Worm (Caenorhabditis elegans) whole organism, late embryonic: ENCODE measurements around the gene twnk-1.

Experiments
- C38D4.7 ChIP-seq: fragments of 200-800 bp; sonication (Bioruptor generic); optimal IDR thresholded peaks from 2 replicates; lab custom pipeline; 2018; ENCODE audit warnings: mild to moderate bottlenecking, missing genetic modification characterization, moderate library complexity, missing compliant biosample characterization
- F13H6.1 ChIP-seq: sonication (generic microtip); optimal IDR thresholded peaks from 2 replicates; lab custom pipeline; 2016; ENCODE audit warnings: missing genetic modification characterization, missing compliant biosample characterization
- K09A11.1 ChIP-seq: sonication (generic microtip); optimal IDR thresholded peaks from 2 replicates; lab custom pipeline; 2017; ENCODE audit warnings: antibody characterized with exemption, mild to moderate bottlenecking, missing genetic modification characterization, missing compliant biosample characterization; ENCODE audit not compliant: insufficient read depth
- Y22D7AL.16 ChIP-seq: sonication (generic microtip); optimal IDR thresholded peaks from 2 replicates; lab custom pipeline; 2016; ENCODE audit warnings: missing genetic modification characterization, missing compliant biosample characterization
- ama-1 ChIP-seq: fragments of 150-350 bp; optimal IDR thresholded peaks from 2 replicates; lab custom pipeline; 2014
- ceh-18 ChIP-seq: sonication (generic microtip); optimal IDR thresholded peaks from 2 replicates; lab custom pipeline; 2016; ENCODE audit warnings: missing genetic modification characterization, missing compliant biosample characterization
- ceh-2 ChIP-seq: sonication (generic microtip); optimal IDR thresholded peaks from 2 replicates; lab custom pipeline; 2016; ENCODE audit warnings: missing genotype, missing genetic modification characterization, missing compliant biosample characterization
- ceh-24 ChIP-seq: sonication (generic microtip); optimal IDR thresholded peaks from 2 replicates; lab custom pipeline; 2016; ENCODE audit warnings: mild to moderate bottlenecking, missing genetic modification characterization, missing compliant biosample characterization
- ceh-30 ChIP-seq: fragments of 150-350 bp; optimal IDR thresholded peaks from 2 replicates; lab custom pipeline; 2014; ENCODE audit warnings: missing biosample characterization, missing genetic modification characterization
- ceh-45 ChIP-seq: fragments of 200-800 bp; sonication (Bioruptor generic); IDR thresholded peaks from 2 replicates; pipeline ENCODE4 v1.3.6; 2022; ENCODE audit warnings: missing genetic modification reagents, missing genetic modification characterization, missing compliant biosample characterization
- ceh-48 ChIP-seq: sonication (generic microtip); optimal IDR thresholded peaks from 2 replicates; lab custom pipeline; 2016; ENCODE audit warnings: missing genetic modification characterization, inconsistent platforms, missing compliant biosample characterization
- ceh-9 ChIP-seq: sonication (generic microtip); optimal IDR thresholded peaks from 2 replicates; lab custom pipeline; 2016; ENCODE audit warnings: mild to moderate bottlenecking, missing genetic modification characterization, inconsistent platforms, missing compliant biosample characterization
- dve-1 ChIP-seq: sonication (generic microtip); optimal IDR thresholded peaks from 2 replicates; lab custom pipeline; 2017; ENCODE audit warnings: antibody characterized with exemption, mild to moderate bottlenecking, missing genetic modification characterization, missing compliant biosample characterization
- elt-4 ChIP-seq: sonication (generic microtip); optimal IDR thresholded peaks from 2 replicates; lab custom pipeline; 2016; ENCODE audit warnings: missing genetic modification characterization, missing compliant biosample characterization
- ets-4 ChIP-seq: sonication (generic microtip); optimal IDR thresholded peaks from 2 replicates; lab custom pipeline; 2016; ENCODE audit warnings: missing genetic modification characterization, missing compliant biosample characterization
- fkh-6 ChIP-seq: sonication (generic microtip); optimal IDR thresholded peaks from 2 replicates; lab custom pipeline; 2016; ENCODE audit warnings: missing genetic modification characterization, missing compliant biosample characterization
- hlh-13 ChIP-seq: fragments of 200-800 bp; sonication (Bioruptor generic); optimal IDR thresholded peaks from 2 replicates; lab custom pipeline; 2018; ENCODE audit warnings: mild to moderate bottlenecking, missing genetic modification characterization, missing compliant biosample characterization
- hlh-15 ChIP-seq: sonication (generic microtip); optimal IDR thresholded peaks from 2 replicates; lab custom pipeline; 2016; ENCODE audit warnings: missing genetic modification characterization, missing compliant biosample characterization
- hlh-6 ChIP-seq: sonication (generic microtip); optimal IDR thresholded peaks from 2 replicates; lab custom pipeline; 2016; ENCODE audit warnings: missing genotype, missing genetic modification characterization, missing compliant biosample characterization
- hlh-8 ChIP-seq: sonication (generic microtip); optimal IDR thresholded peaks from 2 replicates; lab custom pipeline; 2016; ENCODE audit warnings: missing genotype, missing genetic modification characterization, missing compliant biosample characterization
- lim-6 ChIP-seq: sonication (generic microtip); optimal IDR thresholded peaks from 2 replicates; lab custom pipeline; 2016; ENCODE audit warnings: missing genetic modification characterization, missing compliant biosample characterization
- mec-3 ChIP-seq: sonication (generic microtip); optimal IDR thresholded peaks from 2 replicates; lab custom pipeline; 2016; ENCODE audit warnings: borderline replicate concordance, missing genetic modification characterization, missing compliant biosample characterization
- nhr-11 ChIP-seq: fragments of 150-350 bp; optimal IDR thresholded peaks from 2 replicates; lab custom pipeline; 2014; ENCODE audit warnings: missing biosample characterization, missing genetic modification characterization
- nhr-232 ChIP-seq: sonication (generic microtip); optimal IDR thresholded peaks from 2 replicates; lab custom pipeline; 2016; ENCODE audit warnings: missing genetic modification characterization, missing compliant biosample characterization
- npax-4 ChIP-seq: sonication (generic microtip); optimal IDR thresholded peaks from 2 replicates; lab custom pipeline; 2016; ENCODE audit warnings: missing genetic modification characterization, missing compliant biosample characterization
- odd-2 ChIP-seq: sonication (generic microtip); optimal IDR thresholded peaks from 2 replicates; lab custom pipeline; 2017; ENCODE audit warnings: antibody characterized with exemption, mild to moderate bottlenecking, missing genetic modification characterization, missing compliant biosample characterization
- pag-3 ChIP-seq: sonication (generic microtip); optimal IDR thresholded peaks from 2 replicates; lab custom pipeline; 2016; ENCODE audit warnings: missing compliant biosample characterization, missing genetic modification characterization, borderline replicate concordance
- pat-9 ChIP-seq: fragments of 200-800 bp; sonication (Bioruptor generic); optimal IDR thresholded peaks from 2 replicates; lab custom pipeline; 2018; ENCODE audit warnings: mild to moderate bottlenecking, missing genetic modification characterization, moderate library complexity, missing compliant biosample characterization
- pax-1 ChIP-seq: fragments of 150-350 bp; optimal IDR thresholded peaks from 2 replicates; lab custom pipeline; 2014; ENCODE audit warnings: missing biosample characterization, missing genetic modification characterization
- pha-2 ChIP-seq: sonication (generic microtip); optimal IDR thresholded peaks from 2 replicates; lab custom pipeline; 2017; ENCODE audit warnings: mild to moderate bottlenecking, missing genetic modification characterization, missing compliant biosample characterization
- pha-4 ChIP-seq: fragments of 150-350 bp; optimal IDR thresholded peaks from 2 replicates; lab custom pipeline; 2018; ENCODE audit warnings: missing biosample characterization, missing genetic modification reagents, missing genetic modification characterization
- pros-1 ChIP-seq: fragments of 150-350 bp; optimal IDR thresholded peaks from 2 replicates; lab custom pipeline; 2014; ENCODE audit warnings: missing biosample characterization, missing genetic modification reagents, missing genetic modification characterization
- rnt-1 ChIP-seq: sonication (generic microtip); optimal IDR thresholded peaks from 2 replicates; lab custom pipeline; 2016; ENCODE audit warnings: missing genetic modification characterization, missing compliant biosample characterization
- sdc-2 ChIP-seq: sonication (generic microtip); optimal IDR thresholded peaks from 2 replicates; lab custom pipeline; 2016; ENCODE audit warnings: missing genotype, missing genetic modification characterization, missing compliant biosample characterization
- sox-2 ChIP-seq: fragments of 200-800 bp; sonication (Bioruptor generic); IDR thresholded peaks from 2 replicates; pipeline ENCODE4 v1.3.6; 2022; ENCODE audit warnings: missing genetic modification reagents, missing genetic modification characterization, missing compliant biosample characterization
- syd-9 ChIP-seq: sonication (generic microtip); optimal IDR thresholded peaks from 2 replicates; lab custom pipeline; 2016; ENCODE audit warnings: mild to moderate bottlenecking, missing genetic modification characterization, moderate library complexity, missing compliant biosample characterization
- tbx-2 ChIP-seq: sonication (generic microtip); optimal IDR thresholded peaks from 2 replicates; lab custom pipeline; 2016; ENCODE audit warnings: missing genetic modification characterization, missing compliant biosample characterization
- tbx-7 ChIP-seq: sonication (generic microtip); optimal IDR thresholded peaks from 2 replicates; lab custom pipeline; 2016; ENCODE audit warnings: missing genotype, missing genetic modification characterization, missing compliant biosample characterization
- unc-42 ChIP-seq: sonication (generic microtip); optimal IDR thresholded peaks from 2 replicates; lab custom pipeline; 2016; ENCODE audit warnings: missing genotype, missing genetic modification characterization, missing compliant biosample characterization
- unc-55 ChIP-seq: sonication (generic microtip); optimal IDR thresholded peaks from 2 replicates; lab custom pipeline; 2017; ENCODE audit warnings: missing biosample characterization, missing genetic modification reagents, missing genetic modification characterization
- ztf-16 ChIP-seq: sonication (generic microtip); optimal IDR thresholded peaks from 2 replicates; lab custom pipeline; 2017; ENCODE audit warnings: missing genetic modification characterization, missing compliant biosample characterization

The twnk-1 gene

ce11 chrX:5790915-5791314 lies at the start of gene twnk-1:
twnk-1 (plus strand) TSS chrX:5791215.
- TF ChIP-seq tbx-2 (tag; lab: Kevin White, UChicago) (no peak), pax-1 (tag; lab: Kevin White, UChicago) (no peak), ceh-45 (no peak), sdc-2 (tag; lab: Kevin White, UChicago) (no peak), ceh-2 (tag; lab: Kevin White, UChicago) (no peak), dve-1 (tag; lab: Kevin White, UChicago) (no peak), ceh-24 (tag; lab: Kevin White, UChicago) (no peak), mec-3 (tag; lab: Kevin White, UChicago) (no peak), pros-1 (tag; lab: Kevin White, UChicago) (no peak), hlh-15 (no peak), elt-4 (tag; lab: Kevin White, UChicago) (no peak), ets-4 (tag; lab: Kevin White, UChicago) (no peak), npax-4 (tag; lab: Kevin White, UChicago) (no peak), ztf-16 (tag; lab: Kevin White, UChicago) (no peak), K09A11.1 (tag; lab: Kevin White, UChicago) (no peak), ceh-30 (tag; lab: Kevin White, UChicago) (no peak)

DNA sequence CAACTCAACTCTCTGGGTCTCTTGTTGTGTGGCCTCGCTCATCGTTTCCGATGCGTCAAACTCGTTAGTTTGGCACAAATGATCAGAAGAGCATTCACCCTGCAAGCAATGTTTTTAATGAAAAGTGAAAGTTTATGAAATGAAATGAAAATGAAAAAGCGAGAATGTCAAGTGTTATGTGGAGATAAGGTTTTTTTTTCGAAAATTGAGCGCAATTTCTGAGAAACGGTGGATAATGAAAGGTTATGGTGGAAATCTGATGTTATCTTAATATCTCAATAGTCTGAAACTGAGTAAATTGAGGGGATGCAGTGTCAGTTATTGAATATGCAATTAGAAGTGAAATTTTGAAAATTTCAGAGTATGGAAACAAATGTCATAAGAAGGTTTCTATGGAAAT lies 47.8 kb upstream of the twnk-1 start, which contains the start of gene gnrr-4:
gnrr-4 (minus strand) TSS at position 101 of the 400 bp plus-strand sequence.
- no peak for TF ChIP-seq syd-9 (tag; lab: Kevin White, UChicago)
- TF ChIP-seq hlh-6 (tag; lab: Kevin White, UChicago), result no peak
- no peak for TF ChIP-seq fkh-6 (tag; lab: Kevin White, UChicago)
- TF ChIP-seq nhr-11, result no peak
- no peak for TF ChIP-seq hlh-13 (GFP tag; lab: Kevin White, UChicago)
- TF ChIP-seq pag-3 (tag; lab: Kevin White, UChicago), result no peak
- TF ChIP-seq odd-2 (tag; lab: Kevin White, UChicago), result no peak
- no peak for TF ChIP-seq ama-1
- TF ChIP-seq, all 69 proteins: peak for 0

- TF ChIP-seq fkh-6 (tag; lab: Kevin White, UChicago) (no peak), unc-55 (GFP tag; lab: Kevin White, UChicago) (peak; percentile 43)
These were observed 44.4 kb upstream of the twnk-1 start for ce11 chrX:5746665-5747064.

DNA sequence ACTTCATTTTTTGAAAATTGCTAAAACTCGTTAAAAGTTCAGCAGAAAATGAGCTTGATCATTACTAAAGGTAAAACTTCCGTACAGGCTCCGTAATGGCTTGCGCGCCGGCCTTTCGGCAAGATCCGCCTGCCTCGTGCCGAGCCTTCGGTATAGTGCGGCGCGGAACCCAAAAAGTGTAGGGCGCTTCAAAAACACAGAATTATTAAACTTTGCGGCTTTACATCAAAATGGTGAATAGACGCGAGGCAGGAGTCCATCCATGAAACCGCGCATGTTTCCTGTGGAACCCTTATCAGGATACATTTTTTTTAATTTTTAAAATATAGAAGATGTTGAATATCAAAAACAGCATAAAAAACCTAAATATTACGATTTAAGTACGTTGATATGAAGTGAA lies 37.9 kb upstream of the twnk-1 start:
- TF ChIP-seq lim-6 (tag; lab: Kevin White, UChicago) (no peak), fkh-6 (tag; lab: Kevin White, UChicago) (no peak), tbx-7 (no peak), C38D4.7 (GFP tag; lab: Kevin White, UChicago) (no peak), ets-4 (tag; lab: Kevin White, UChicago) (no peak), ceh-45 (no peak), pat-9 (tag; lab: Kevin White, UChicago) (no peak), hlh-8 (tag; lab: Kevin White, UChicago) (no peak), ceh-24 (tag; lab: Kevin White, UChicago) (no peak), pha-2 (no peak), sox-2 (GFP tag; lab: Robert Waterston, UW) (no peak), unc-42 (tag; lab: Kevin White, UChicago) (no peak), tbx-2 (tag; lab: Kevin White, UChicago) (no peak), nhr-232 (tag; lab: Kevin White, UChicago) (no peak)

- TF ChIP-seq ceh-18 (tag; lab: Kevin White, UChicago), result no peak
- TF ChIP-seq hlh-13 (GFP tag; lab: Kevin White, UChicago), result no peak
- TF ChIP-seq Y22D7AL.16 (tag; lab: Kevin White, UChicago), result no peak
- no peak for TF ChIP-seq ama-1
- no peak for TF ChIP-seq pha-4 (tag; lab: Kevin White, UChicago)
- TF ChIP-seq F13H6.1 (tag; lab: Kevin White, UChicago), result no peak
- no peak for TF ChIP-seq sox-2 (GFP tag; lab: Robert Waterston, UW)
- TF ChIP-seq rnt-1, result no peak
- TF ChIP-seq ceh-9 (tag; lab: Kevin White, UChicago), result no peak
- no peak for TF ChIP-seq lim-6 (tag; lab: Kevin White, UChicago)
- no peak for TF ChIP-seq ceh-48 (tag; lab: Kevin White, UChicago)
- TF ChIP-seq ceh-2 (tag; lab: Kevin White, UChicago), result no peak
- no peak for TF ChIP-seq sdc-2 (tag; lab: Kevin White, UChicago)
- TF ChIP-seq syd-9 (tag; lab: Kevin White, UChicago), result no peak
- TF ChIP-seq, all 69 proteins: peak for 0
These were observed 27.7 kb upstream of the twnk-1 start, which contains the start of gene tag-294 for ce11 chrX:5763292-5763691. tag-294 (minus strand) TSS chrX:5763392.
